Worm (Caenorhabditis elegans): ENCODE results near the gene T10F2.5.

Gene T10F2.5

DNA sequence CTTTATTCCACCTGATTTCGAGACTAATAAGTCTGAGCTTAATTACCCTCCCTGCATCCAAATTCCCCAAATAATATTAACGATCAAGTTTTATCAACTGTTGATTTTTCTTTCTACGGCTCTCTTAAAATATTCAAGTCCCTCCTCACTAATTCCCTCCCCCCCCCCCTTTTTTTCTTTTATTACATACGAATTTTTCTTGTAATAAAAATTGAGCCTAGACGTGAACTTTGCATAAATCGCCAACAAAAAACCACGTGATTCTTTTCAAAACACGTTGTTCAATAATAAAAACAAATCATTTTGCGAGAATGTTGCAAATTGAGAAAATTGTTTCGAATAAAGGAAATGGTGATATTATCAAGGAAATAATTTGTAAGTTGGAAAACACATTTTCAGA lies 29.0 kb upstream of the T10F2.5 start, which contains the start of gene K10D2.8:
TSS of gene K10D2.8 (plus strand) at position 301 of the 400 bp plus-strand sequence.
- TF ChIP-seq ceh-9 (tag; optimal IDR thresholded peaks at IDR 0.05) (no peak), dmd-4 (tag; optimal IDR thresholded peaks at IDR 0.05; ENCODE audit: borderline replicate concordance) (no peak), zip-5 (tag; optimal IDR thresholded peaks at IDR 0.05) (no peak), ceh-6 (GFP tag; optimal IDR thresholded peaks at IDR 0.05) (no peak), tbx-7 (tag; optimal IDR thresholded peaks at IDR 0.05) (no peak), C08G9.2 (tag; optimal IDR thresholded peaks at IDR 0.05) (no peak), hlh-13 (GFP tag; optimal IDR thresholded peaks at IDR 0.05) (no peak)

DNA sequence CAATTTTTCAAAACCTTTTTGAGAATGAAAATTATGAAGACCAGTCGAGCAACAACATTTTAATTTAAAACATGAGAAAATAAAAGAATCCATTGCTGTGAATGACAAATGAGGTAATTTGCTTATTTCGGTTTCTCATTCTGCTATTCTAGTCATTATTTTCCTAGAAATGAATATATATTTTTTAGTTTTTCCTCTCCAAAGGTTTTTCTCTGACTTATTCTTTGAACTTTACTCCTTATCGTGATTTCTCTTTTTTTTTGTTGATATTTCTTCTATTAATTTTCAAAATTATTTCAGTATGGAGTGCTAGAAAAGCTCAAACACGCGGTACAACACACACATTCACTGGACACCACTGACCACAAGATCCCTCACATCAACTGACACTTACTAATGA lies 26.2 kb upstream of the T10F2.5 start, which contains the start of gene pup-2:
TSS of gene pup-2 (plus strand) at position 301 of the 400 bp plus-strand sequence.
- TF ChIP-seq ceh-22 (tag; optimal IDR thresholded peaks at IDR 0.05): no peak
- no peak for TF ChIP-seq fkh-10 (GFP tag; optimal IDR thresholded peaks at IDR 0.05)
- no peak for TF ChIP-seq pqm-1 (tag; optimal IDR thresholded peaks at IDR 0.05)
- no peak for TF ChIP-seq gmeb-2 (tag; optimal IDR thresholded peaks at IDR 0.05)
- no peak for TF ChIP-seq Y22D7AL.16 (tag; optimal IDR thresholded peaks at IDR 0.05)
- TF ChIP-seq nfya-1 (tag; optimal IDR thresholded peaks at IDR 0.05): no peak
- no peak for TF ChIP-seq pax-1 (tag; optimal IDR thresholded peaks at IDR 0.05)
- TF ChIP-seq K09A11.1 (tag; optimal IDR thresholded peaks at IDR 0.05; ENCODE audit: insufficient read depth): no peak
- no peak for TF ChIP-seq che-1 (tag; optimal IDR thresholded peaks at IDR 0.05)
- no peak for TF ChIP-seq hlh-13 (GFP tag; optimal IDR thresholded peaks at IDR 0.05)
- no peak for TF ChIP-seq ceh-6 (GFP tag; optimal IDR thresholded peaks at IDR 0.05)
- no peak for TF ChIP-seq hlh-30 (tag; optimal IDR thresholded peaks at IDR 0.05; ENCODE audit: insufficient read depth)

DNA sequence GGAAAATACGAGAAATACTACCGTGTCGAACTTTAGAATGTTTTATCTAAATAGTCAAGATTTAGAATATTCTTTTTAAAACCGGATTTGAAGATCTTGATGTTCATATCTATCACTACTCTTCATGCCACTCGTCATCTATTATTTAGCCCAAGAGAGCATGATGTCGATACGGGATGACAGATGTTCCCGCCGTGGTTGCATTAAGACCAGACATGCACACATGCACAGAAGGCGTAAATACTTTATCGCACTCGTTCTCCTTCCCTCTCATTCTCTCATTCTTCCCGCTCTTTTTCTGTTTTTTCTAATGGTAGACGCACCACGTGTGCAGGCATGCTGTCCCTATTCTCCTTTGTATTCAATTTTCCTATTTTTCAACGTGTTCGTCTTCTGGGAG lies 24.0 kb upstream of the T10F2.5 start:
- TF ChIP-seq npax-4 (tag; optimal IDR thresholded peaks at IDR 0.05) (no peak), ref-2 (tag; optimal IDR thresholded peaks at IDR 0.05) (no peak), hlh-13 (GFP tag; optimal IDR thresholded peaks at IDR 0.05) (no peak), fax-1 (tag; optimal IDR thresholded peaks at IDR 0.05) (no peak), unc-42 (tag; optimal IDR thresholded peaks at IDR 0.05) (peak; percentile 33), nfya-1 (tag; optimal IDR thresholded peaks at IDR 0.05) (no peak), hlh-8 (tag; optimal IDR thresholded peaks at IDR 0.05) (peak; percentile 40), pha-4 (tag; optimal IDR thresholded peaks at IDR 0.05) (no peak), ztf-16 (tag; optimal IDR thresholded peaks at IDR 0.05) (no peak), pat-9 (tag; optimal IDR thresholded peaks at IDR 0.05) (no peak), madf-2 (tag; optimal IDR thresholded peaks at IDR 0.05) (no peak), ets-4 (tag; optimal IDR thresholded peaks at IDR 0.05) (no peak), ceh-30 (tag; optimal IDR thresholded peaks at IDR 0.05) (no peak), ttx-3 (tag; optimal IDR thresholded peaks at IDR 0.05) (no peak), lin-11 (tag; optimal IDR thresholded peaks at IDR 0.05) (no peak), ceh-18 (tag; optimal IDR thresholded peaks at IDR 0.05) (no peak), dmd-4 (tag; optimal IDR thresholded peaks at IDR 0.05; ENCODE audit: borderline replicate concordance) (no peak), hlh-30 (tag; optimal IDR thresholded peaks at IDR 0.05; ENCODE audit: insufficient read depth) (peak; percentile 50), lim-6 (tag; optimal IDR thresholded peaks at IDR 0.05) (no peak), dve-1 (tag; optimal IDR thresholded peaks at IDR 0.05) (no peak), ceh-45 (GFP tag; IDR thresholded peaks at IDR 0.05) (no peak), ceh-9 (tag; optimal IDR thresholded peaks at IDR 0.05) (no peak)

DNA sequence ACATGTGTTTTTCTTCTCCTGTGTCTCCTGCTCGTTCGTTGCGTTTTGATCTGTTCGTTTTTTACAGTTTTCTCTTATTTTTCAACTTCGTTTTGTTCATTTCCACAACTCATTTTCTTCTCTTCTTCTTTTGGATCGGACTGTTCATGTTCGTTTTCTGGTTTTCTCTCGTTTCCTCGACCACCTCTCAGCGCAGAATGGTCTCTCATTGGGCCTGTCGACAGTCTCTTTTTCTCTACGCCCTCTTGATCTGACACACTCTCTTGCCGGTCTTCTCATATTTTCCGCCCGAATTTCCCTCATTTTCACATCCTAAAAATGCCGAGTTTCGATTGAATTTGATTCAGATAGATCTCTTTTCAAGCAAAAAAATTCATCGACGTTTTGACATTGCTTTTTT lies 22.2 kb upstream of the T10F2.5 start:
- no peak for TF ChIP-seq sox-2 (GFP tag; IDR thresholded peaks at IDR 0.05)
- TF ChIP-seq rnt-1 (tag; optimal IDR thresholded peaks at IDR 0.05): no peak
- no peak for TF ChIP-seq ceh-14 (tag; optimal IDR thresholded peaks at IDR 0.05)
- TF ChIP-seq hlh-15 (tag; optimal IDR thresholded peaks at IDR 0.05): no peak
- no peak for TF ChIP-seq pag-3 (tag; optimal IDR thresholded peaks at IDR 0.05; ENCODE audit: borderline replicate concordance)
- no peak for TF ChIP-seq K02D7.2 (tag; optimal IDR thresholded peaks at IDR 0.05)
- no peak for TF ChIP-seq unc-42 (tag; optimal IDR thresholded peaks at IDR 0.05)
- no peak for TF ChIP-seq nfya-1 (tag; optimal IDR thresholded peaks at IDR 0.05)
- no peak for TF ChIP-seq hlh-30 (tag; optimal IDR thresholded peaks at IDR 0.05; ENCODE audit: insufficient read depth)

Data from whole organism, late embryonic.